Fruit fly (Drosophila melanogaster) whole organism: Measurements from ENCODE around the gene Ntf-2.

Experiments
- CG8478 ChIP-seq: fragments of >200 bp; optimal IDR thresholded peaks from 2 replicates; lab custom pipeline; 2018; ENCODE audit warnings: inconsistent platforms
- Dll ChIP-seq: fragments of >200 bp; optimal IDR thresholded peaks from 2 replicates; lab custom pipeline; 2017
- EcR ChIP-seq, 2 experiments: fragments of >200 bp; optimal IDR thresholded peaks; 2 replicates each; lab custom pipeline; 2017; ENCODE audit warnings: missing biosample characterization in 2 of 2, missing genetic modification characterization in 2 of 2, missing genetic modification reagents in 2 of 2
- pan ChIP-seq: fragments of >200 bp; optimal IDR thresholded peaks from 2 replicates; lab custom pipeline; 2017
- psq ChIP-seq: fragments of >200 bp; optimal IDR thresholded peaks from 2 replicates; lab custom pipeline; 2017
- usp ChIP-seq: fragments of >200 bp; optimal IDR thresholded peaks from 2 replicates; lab custom pipeline; 2017; ENCODE audit warnings: missing biosample characterization, missing genetic modification characterization, mixed read lengths

DNA sequence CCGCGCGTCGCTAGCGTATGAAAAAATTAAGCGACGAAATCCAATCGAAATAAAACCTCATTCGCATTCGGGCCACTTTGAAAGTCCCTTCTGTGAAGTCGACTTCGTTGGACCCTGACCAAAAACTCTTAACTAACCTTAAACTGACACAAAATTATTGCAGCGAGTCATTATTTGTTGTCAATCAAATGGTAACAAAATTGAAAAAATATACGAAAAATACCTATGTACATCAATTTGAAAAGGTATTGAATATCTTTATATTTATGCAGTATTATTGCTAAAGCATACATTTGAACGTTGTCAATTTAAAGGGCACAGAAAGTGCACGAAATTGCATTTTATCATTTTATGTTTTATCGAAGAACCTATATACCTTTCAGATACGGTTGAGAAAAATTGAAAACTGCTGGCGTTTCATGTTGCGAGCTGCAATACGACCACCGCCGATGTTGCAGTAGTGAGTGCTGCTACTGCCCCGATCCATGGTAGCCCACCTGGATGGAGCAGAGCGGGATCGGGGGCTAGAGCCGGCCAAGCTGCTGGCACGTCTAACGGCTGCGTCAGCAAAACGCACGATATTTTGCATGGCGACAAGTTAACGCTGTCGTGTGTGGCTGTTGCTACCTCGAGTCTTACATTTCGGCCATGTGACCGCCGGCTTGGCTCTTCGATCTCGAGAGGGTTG, 38.5 kb downstream of the Ntf-2 start:
- TF ChIP-seq usp (no peak), pan (lab: Kevin White, UChicago) (no peak), psq (lab: Kevin White, UChicago) (no peak), EcR (GFP tag; optimal IDR thresholded peaks at IDR 0.05; lab: Kevin White, UChicago) (no peak), Dll (lab: Kevin White, UChicago) (no peak), CG8478 (lab: Kevin White, UChicago) (no peak)
